Worm (Caenorhabditis elegans): ENCODE data around the gene W02B12.16.

W02B12.16 gene

ce11 chrII:11469574-11470108, 6.7 kb downstream of the W02B12.16 start, which contains the start of gene cisd-1 (continued):
- TF ChIP-seq hif-1 (tag; optimal IDR thresholded peaks at IDR 0.05) (peak in 1 of 2 experiments; percentile 49), tra-1 (GFP tag; IDR thresholded peaks at IDR 0.05) (no peak), pqm-1 (tag; optimal IDR thresholded peaks at IDR 0.05) (peak; percentile 45), egl-43 (GFP tag; IDR thresholded peaks at IDR 0.05) (no peak), spr-3 (GFP tag; optimal IDR thresholded peaks at IDR 0.05) (no peak), lin-15B (tag; optimal IDR thresholded peaks at IDR 0.05) (no peak), ctbp-1 (GFP tag; IDR thresholded peaks at IDR 0.05) (no peak), saeg-2 (GFP tag; IDR thresholded peaks at IDR 0.05) (no peak), dve-1 (tag; optimal IDR thresholded peaks at IDR 0.05; ENCODE audit: insufficient read depth) (peak; percentile 7), dmd-9 (GFP tag; IDR thresholded peaks at IDR 0.05) (no peak), mxl-3 (GFP tag; optimal IDR thresholded peaks at IDR 0.05) (peak; percentile 49), dmd-6 (GFP tag; IDR thresholded peaks at IDR 0.05) (peak; percentile 33; the same call in 1 of the 2 replicates), daf-16 (GFP tag; optimal IDR thresholded peaks at IDR 0.05) (no peak), daf-16 (tag; optimal IDR thresholded peaks at IDR 0.05) (peak; percentile 28), nhr-237 (tag; optimal IDR thresholded peaks at IDR 0.05) (no peak), ceh-20 (GFP tag; IDR thresholded peaks at IDR 0.05) (no peak), daf-8 (GFP tag; IDR thresholded peaks at IDR 0.05) (no peak), nhr-11 (tag; optimal IDR thresholded peaks at IDR 0.05) (no peak), nhr-76 (tag; optimal IDR thresholded peaks at IDR 0.05) (no peak), rbr-2 (tag; optimal IDR thresholded peaks at IDR 0.05) (no peak), aha-1 (tag) (no peak), zip-11 (GFP tag; IDR thresholded peaks at IDR 0.05) (no peak), Y75B8A.6 (GFP tag; IDR thresholded peaks at IDR 0.05) (no peak), ama-1 (optimal IDR thresholded peaks at IDR 0.05) (peak; percentile 28), nhr-28 (tag; optimal IDR thresholded peaks at IDR 0.05) (peak; percentile 98), lir-3 (tag; optimal IDR thresholded peaks at IDR 0.05) (no peak), nhr-48 (tag; optimal IDR thresholded peaks at IDR 0.05) (no peak)

DNA sequence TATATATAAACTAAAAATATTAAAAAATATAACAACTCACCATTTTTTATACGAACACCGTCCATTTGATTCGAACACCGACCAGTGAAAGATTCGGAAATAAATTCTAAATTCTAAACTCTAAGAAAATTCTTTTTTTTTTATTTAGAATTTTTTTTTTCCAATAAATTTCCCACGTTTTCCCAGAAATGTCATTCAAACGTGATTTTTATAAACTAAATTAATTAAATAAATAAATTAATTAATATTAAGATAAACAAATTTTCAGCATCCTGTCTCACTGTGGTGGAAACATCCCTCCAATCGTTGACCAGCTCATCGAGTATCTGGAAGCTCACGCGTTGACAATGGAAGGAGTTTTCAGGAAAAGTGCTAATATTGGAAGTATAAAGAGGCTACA, 8.8 kb downstream of the W02B12.16 start, which contains the start of gene klp-17:
TSS of gene klp-17 (minus strand) at position 101 of the 400 bp plus-strand sequence.
- TF ChIP-seq nhr-6 (tag; optimal IDR thresholded peaks at IDR 0.05) (no peak), dpl-1 (GFP tag; optimal IDR thresholded peaks at IDR 0.05) (no peak), daf-19 (GFP tag; conservative IDR thresholded peaks at IDR 0.05) (no peak), ceh-44 (GFP tag; IDR thresholded peaks at IDR 0.05) (no peak), zag-1 (tag; optimal IDR thresholded peaks at IDR 0.05) (no peak), F26F4.8 (GFP tag; conservative IDR thresholded peaks at IDR 0.05) (no peak)

ce11 chrII:11464427-11464944, 11.8 kb downstream of the W02B12.16 start, which contains the start of the genes aars-1 and rga-1:
Gene aars-1 (minus strand): TSS chrII:11464497.
Gene rga-1 (plus strand): TSS chrII:11464894.
- peak; percentile 89 for TF ChIP-seq hlh-30 (tag; optimal IDR thresholded peaks at IDR 0.05; ENCODE audit: insufficient read depth)
- TF ChIP-seq spr-3 (GFP tag; optimal IDR thresholded peaks at IDR 0.05): no peak
- no peak for TF ChIP-seq tag-97 (GFP tag; IDR thresholded peaks at IDR 0.05)
- TF ChIP-seq zip-11 (GFP tag; IDR thresholded peaks at IDR 0.05): no peak
- peak; percentile 46 for TF ChIP-seq pqm-1 (tag; optimal IDR thresholded peaks at IDR 0.05)
- TF ChIP-seq ZK546.5 (tag; optimal IDR thresholded peaks at IDR 0.05): no peak
- 0 out of 2 replicates have a peak, but pooled peaks have one; percentile 23 for TF ChIP-seq saeg-2 (GFP tag; IDR thresholded peaks at IDR 0.05)
- TF ChIP-seq Y75B8A.6 (GFP tag; IDR thresholded peaks at IDR 0.05): no peak
- TF ChIP-seq ceh-82 (tag; optimal IDR thresholded peaks at IDR 0.05): no peak
- no peak for TF ChIP-seq unc-130 (GFP tag; optimal IDR thresholded peaks at IDR 0.05)
- TF ChIP-seq duxl-1 (tag; optimal IDR thresholded peaks at IDR 0.05; ENCODE audit: poor library complexity): no peak
- no peak for TF ChIP-seq skn-1 (tag; optimal IDR thresholded peaks at IDR 0.05)
- TF ChIP-seq fos-1 (tag; optimal IDR thresholded peaks at IDR 0.05): no peak
- TF ChIP-seq lin-1 (GFP tag; IDR thresholded peaks at IDR 0.05): peak; percentile 94
- no peak for TF ChIP-seq Y48G9A.11 (GFP tag; IDR thresholded peaks at IDR 0.05)
- TF ChIP-seq nhr-77 (tag; optimal IDR thresholded peaks at IDR 0.05): peak; percentile 20
- TF ChIP-seq lin-39 (tag; optimal IDR thresholded peaks at IDR 0.05): no peak
- peak; percentile 54 for TF ChIP-seq dpl-1 (GFP tag; optimal IDR thresholded peaks at IDR 0.05)
- peak in 1 of 2 experiments; percentile 72 for TF ChIP-seq lsy-2 (tag; optimal IDR thresholded peaks at IDR 0.05)
- peak; percentile 54 for TF ChIP-seq zip-2 (tag; optimal IDR thresholded peaks at IDR 0.05)
- TF ChIP-seq F37D6.2 (tag; optimal IDR thresholded peaks at IDR 0.05): no peak
- TF ChIP-seq egl-27 (tag; optimal IDR thresholded peaks at IDR 0.05): no peak
- TF ChIP-seq rbr-2 (tag; optimal IDR thresholded peaks at IDR 0.05): peak; percentile 30
